Fruit fly (Drosophila melanogaster) whole organism, adult: ENCODE measurements around the gene CG9550.
A peak's percentile ranks its signal among the peaks of the same experiment; 100 is the strongest.

Experiments
- CG11617 ChIP-seq: fragments of 200-800 bp; sonication (Bioruptor generic); optimal IDR thresholded peaks from 2 replicates; lab custom pipeline; 2017; ENCODE audit warnings: mild to moderate bottlenecking, missing biosample characterization, missing genetic modification reagents, missing genetic modification characterization
- CG12768 ChIP-seq: fragments of 200-800 bp; sonication (Bioruptor generic); optimal IDR thresholded peaks from 2 replicates; lab custom pipeline; 2017; ENCODE audit warnings: missing biosample characterization, missing genetic modification characterization, mild to moderate bottlenecking, moderate library complexity, missing genetic modification reagents
- CG14711 ChIP-seq: fragments of 200-800 bp; sonication (Bioruptor generic); optimal IDR thresholded peaks from 2 replicates; lab custom pipeline; 2018; ENCODE audit warnings: missing biosample characterization, mild to moderate bottlenecking, missing genetic modification characterization, moderate library complexity
- CG33017 ChIP-seq: fragments of 200-800 bp; sonication (Bioruptor generic); optimal IDR thresholded peaks from 2 replicates; lab custom pipeline; 2018; ENCODE audit warnings: missing biosample characterization, mild to moderate bottlenecking, missing genetic modification characterization, moderate library complexity
- CG5204 ChIP-seq: fragments of 200-800 bp; sonication (Bioruptor generic); optimal IDR thresholded peaks from 2 replicates; lab custom pipeline; 2016; ENCODE audit warnings: missing biosample characterization, missing genetic modification characterization
- Crg-1 ChIP-seq: fragments of 200-800 bp; sonication (Bioruptor generic); optimal IDR thresholded peaks from 2 replicates; lab custom pipeline; 2016; ENCODE audit warnings: missing biosample characterization, missing genetic modification characterization
- Hr96 ChIP-seq: fragments of 200-800 bp; sonication (Bioruptor generic); optimal IDR thresholded peaks from 2 replicates; lab custom pipeline; 2016; ENCODE audit warnings: missing biosample characterization, missing genetic modification characterization
- Mnt ChIP-seq: fragments of 200-800 bp; sonication (Bioruptor generic); optimal IDR thresholded peaks from 2 replicates; lab custom pipeline; 2016; ENCODE audit warnings: missing biosample characterization, mild to moderate bottlenecking, missing genetic modification characterization
- bab1 ChIP-seq: fragments of 200-800 bp; sonication (Bioruptor generic); optimal IDR thresholded peaks from 3 replicates; lab custom pipeline; 2019; ENCODE audit warnings: missing biosample characterization, mild to moderate bottlenecking, missing genetic modification characterization, moderate library complexity
- cic ChIP-seq: fragments of 200-800 bp; sonication (Bioruptor generic); optimal IDR thresholded peaks from 2 replicates; lab custom pipeline; 2017; ENCODE audit warnings: missing biosample characterization, mild to moderate bottlenecking, missing genetic modification characterization, moderate library complexity
- cnc ChIP-seq, 2 experiments: fragments of >200 bp; optimal IDR thresholded peaks; 2 replicates each; lab custom pipeline; 2017
- kay ChIP-seq: fragments of 200-800 bp; sonication (Bioruptor generic); peaks from one replicate; lab custom pipeline; 2016; ENCODE audit warnings: missing biosample characterization, missing genetic modification characterization, borderline replicate concordance
- ovo ChIP-seq: fragments of 200-800 bp; sonication (Bioruptor generic); optimal IDR thresholded peaks from 2 replicates; lab custom pipeline; 2016; ENCODE audit warnings: missing biosample characterization, missing genetic modification characterization
- pad ChIP-seq: fragments of 200-800 bp; sonication (Bioruptor generic); optimal IDR thresholded peaks from 3 replicates; lab custom pipeline; 2017; ENCODE audit warnings: missing biosample characterization, missing genetic modification characterization, mild to moderate bottlenecking, moderate library complexity, missing genetic modification reagents

dm6 chr2L:6479226-6479906 is 17.5 kb upstream of the CG9550 start:
- TF ChIP-seq ovo (GFP tag; lab: Kevin White, UChicago) (peak; percentile 63), cic (GFP tag; lab: Kevin White, UChicago) (peak; percentile 97), CG5204 (no peak), kay (no peak), CG33017 (tag; lab: Kevin White, UChicago) (peak; percentile 42), pad (no peak), Crg-1 (peak; percentile 56), Hr96 (no peak), cnc (optimal IDR thresholded peaks at IDR 0.05; lab: Kevin White, UChicago) (no peak), CG14711 (tag; lab: Kevin White, UChicago) (peak; percentile 62), CG11617 (peak; percentile 32), bab1 (peak; percentile 65), CG12768 (GFP tag; lab: Kevin White, UChicago) (peak; percentile 28), Mnt (GFP tag; lab: Kevin White, UChicago) (peak; percentile 84)
